Worm (Caenorhabditis elegans): ENCODE results near the gene algn-14.

- TF ChIP-seq unc-130 (GFP tag; optimal IDR thresholded peaks at IDR 0.05), result no peak
- no peak for TF ChIP-seq lsl-1 (GFP tag; optimal IDR thresholded peaks at IDR 0.05)
- no peak for TF ChIP-seq snpc-4 (GFP tag; optimal IDR thresholded peaks at IDR 0.05)
- no peak for TF ChIP-seq snpc-4 (tag; optimal IDR thresholded peaks at IDR 0.05)
- TF ChIP-seq F23B12.7 (tag; optimal IDR thresholded peaks at IDR 0.05; ENCODE audit: insufficient read depth), result no peak
- no peak for TF ChIP-seq nhr-90 (tag; optimal IDR thresholded peaks at IDR 0.05)
- no peak for TF ChIP-seq F52B5.7 (tag; optimal IDR thresholded peaks at IDR 0.05)
- TF ChIP-seq D2030.7 (GFP tag; IDR thresholded peaks at IDR 0.05), result no peak
- TF ChIP-seq F22D6.2 (tag; optimal IDR thresholded peaks at IDR 0.05), result no peak
- no peak for TF ChIP-seq zim-3 (tag; optimal IDR thresholded peaks at IDR 0.05)
- no peak for TF ChIP-seq lin-35 (GFP tag; optimal IDR thresholded peaks at IDR 0.05)
These were observed 22.2 kb upstream of the algn-14 start for ce11 chrIV:3825388-3825787.
